Fruit fly (Drosophila melanogaster): ENCODE results near the gene CG1275.

DNA sequence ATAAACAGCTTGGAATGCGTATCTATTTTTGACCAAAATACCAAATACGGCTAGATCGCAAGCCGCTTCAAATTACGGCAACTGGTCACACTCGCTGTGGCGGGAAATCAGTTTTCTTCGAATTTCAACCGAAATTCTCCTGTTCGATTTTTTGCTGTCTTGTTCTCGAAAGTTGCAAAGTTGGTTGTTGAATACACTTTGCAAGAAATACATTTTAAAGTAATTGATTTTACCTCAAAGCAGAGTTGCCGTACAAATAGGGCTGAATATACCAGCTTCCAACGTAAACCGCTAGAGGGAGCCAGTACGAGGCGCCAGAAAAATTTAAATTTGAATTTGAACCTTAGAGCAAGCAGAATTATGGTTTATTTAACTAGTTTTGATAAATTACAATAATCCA, 20.2 kb downstream of the CG1275 start, which contains the start of gene CG9018:
- no peak for TF ChIP-seq Hr39 (GFP tag; optimal IDR thresholded peaks at IDR 0.05)
- TF ChIP-seq CG15336 (GFP tag; IDR thresholded peaks at IDR 0.05): no peak
- TF ChIP-seq Sox14 (GFP tag; optimal IDR thresholded peaks at IDR 0.05): no peak
- no peak for TF ChIP-seq Blimp-1 (GFP tag; optimal IDR thresholded peaks at IDR 0.05)
- TF ChIP-seq Smox (GFP tag; optimal IDR thresholded peaks at IDR 0.05): no peak
- TF ChIP-seq CG6808 (GFP tag; optimal IDR thresholded peaks at IDR 0.05): no peak
- no peak for TF ChIP-seq CG11762 (GFP tag; optimal IDR thresholded peaks at IDR 0.05; ENCODE audit: insufficient read depth)
- TF ChIP-seq svp (GFP tag): no peak
- no peak for TF ChIP-seq fkh (GFP tag; optimal IDR thresholded peaks at IDR 0.05)
- TF ChIP-seq Eip78C (GFP tag): no peak
- no peak for TF ChIP-seq CG34406 (GFP tag; optimal IDR thresholded peaks at IDR 0.05)
- TF ChIP-seq achi (GFP tag; optimal IDR thresholded peaks at IDR 0.05): no peak
- no peak for TF ChIP-seq CG16779 (tag; optimal IDR thresholded peaks at IDR 0.05)
